Worm (Caenorhabditis elegans): Measurements from ENCODE around the gene atg-16.2.

DNA sequence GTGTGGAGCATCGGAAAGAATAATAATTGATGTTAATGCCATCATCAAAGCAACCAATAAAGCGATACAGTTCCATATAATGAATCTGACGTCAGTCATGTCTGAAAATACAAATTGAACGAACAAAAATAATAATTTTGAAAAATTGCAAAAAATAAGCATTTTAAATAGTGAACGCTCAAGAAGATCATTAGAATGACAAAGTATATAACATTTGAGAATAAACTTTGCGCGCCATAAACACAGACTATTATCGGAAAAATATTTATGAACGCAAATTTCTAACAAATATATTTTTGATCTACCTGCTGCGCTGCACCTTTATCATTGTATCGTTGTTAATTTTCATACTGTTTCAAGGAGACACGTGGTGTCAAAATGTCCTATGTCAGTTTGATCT, 48.2 kb upstream of the atg-16.2 start, which contains the start of gene R05G9.3:
- no peak for TF ChIP-seq nhr-237 (tag; optimal IDR thresholded peaks at IDR 0.05)
- TF ChIP-seq ztf-11 (tag; optimal IDR thresholded peaks at IDR 0.05), result no peak
- no peak for TF ChIP-seq unc-55 (GFP tag; optimal IDR thresholded peaks at IDR 0.05)
- TF ChIP-seq alr-1 (tag; optimal IDR thresholded peaks at IDR 0.05), result no peak
- no peak for TF ChIP-seq fos-1 (tag; optimal IDR thresholded peaks at IDR 0.05)
- TF ChIP-seq snpc-4 (tag; optimal IDR thresholded peaks at IDR 0.05), result no peak
- TF ChIP-seq skn-1 (tag; optimal IDR thresholded peaks at IDR 0.05), result no peak
- TF ChIP-seq zag-1 (tag; optimal IDR thresholded peaks at IDR 0.05), result no peak
- no peak for TF ChIP-seq aly-2 (tag; optimal IDR thresholded peaks at IDR 0.05)
- TF ChIP-seq lsy-2 (tag; optimal IDR thresholded peaks at IDR 0.05), result no peak
- no peak for TF ChIP-seq nhr-6 (tag; optimal IDR thresholded peaks at IDR 0.05)
- TF ChIP-seq lin-13 (GFP tag; optimal IDR thresholded peaks at IDR 0.05), result no peak
- no peak for TF ChIP-seq unc-62 (GFP tag; optimal IDR thresholded peaks at IDR 0.05)
- TF ChIP-seq nhr-77 (tag; optimal IDR thresholded peaks at IDR 0.05), result no peak

Measured in whole organism, L2 larva.